Fruit fly (Drosophila melanogaster) whole organism, pupa: ENCODE measurements around the gene Gr93a.

ENCODE experiments used
- CG10348 ChIP-seq: fragments of 200-800 bp; sonication (Bioruptor generic); IDR thresholded peaks from 2 replicates; pipeline ENCODE4 v1.3.6; 2022; ENCODE audit warnings: missing biosample characterization, missing genetic modification characterization
- CG12605 ChIP-seq: fragments of 200-800 bp; sonication (Bioruptor generic); IDR thresholded peaks from 2 replicates; pipeline ENCODE4 v1.3.6; 2022; ENCODE audit warnings: missing biosample characterization, missing genetic modification characterization
- CG15710 ChIP-seq: fragments of 200-800 bp; sonication (Bioruptor generic); optimal IDR thresholded peaks from 2 replicates; lab custom pipeline; 2018; ENCODE audit warnings: missing biosample characterization, mild to moderate bottlenecking, missing genetic modification characterization, moderate library complexity
- CG17806 ChIP-seq: fragments of 200-800 bp; sonication (Bioruptor generic); optimal IDR thresholded peaks from 2 replicates; lab custom pipeline; 2018; ENCODE audit warnings: missing biosample characterization, mild to moderate bottlenecking, missing genetic modification characterization, moderate library complexity
- CG32121 ChIP-seq: fragments of 200-800 bp; sonication (Bioruptor generic); IDR thresholded peaks from 2 replicates; pipeline ENCODE4 v1.3.6; 2022; ENCODE audit warnings: missing biosample characterization, missing genetic modification characterization
- CG8159 ChIP-seq: fragments of 200-800 bp; sonication (Bioruptor generic); optimal IDR thresholded peaks from 3 replicates; lab custom pipeline; 2018; ENCODE audit warnings: missing biosample characterization, mild to moderate bottlenecking, missing genetic modification characterization, moderate library complexity
- CG9948 ChIP-seq: fragments of 200-800 bp; sonication (Bioruptor generic); optimal IDR thresholded peaks from 2 replicates; lab custom pipeline; 2018; ENCODE audit warnings: missing biosample characterization, mild to moderate bottlenecking, missing genetic modification characterization, moderate library complexity
- D1 ChIP-seq: fragments of 200-800 bp; sonication (Bioruptor generic); optimal IDR thresholded peaks from 2 replicates; lab custom pipeline; 2018; ENCODE audit warnings: missing biosample characterization, mild to moderate bottlenecking, missing genetic modification characterization, moderate library complexity
- Ets98B ChIP-seq: fragments of 200-800 bp; sonication (Bioruptor generic); IDR thresholded peaks from 2 replicates; pipeline ENCODE4 v1.3.6; 2022; ENCODE audit warnings: missing biosample characterization, missing genetic modification characterization
- Pif1B ChIP-seq: fragments of 200-800 bp; sonication (Bioruptor generic); optimal IDR thresholded peaks from 3 replicates; lab custom pipeline; 2016; ENCODE audit warnings: missing biosample characterization, missing genetic modification characterization
- Snoo ChIP-seq: fragments of 200-800 bp; sonication (Bioruptor generic); optimal IDR thresholded peaks from 3 replicates; lab custom pipeline; 2017; ENCODE audit warnings: missing biosample characterization, mild to moderate bottlenecking, missing genetic modification characterization, inconsistent platforms
- fd96Ca ChIP-seq: fragments of 200-800 bp; sonication (Bioruptor generic); IDR thresholded peaks from 3 replicates; pipeline ENCODE4 v1.3.6; 2022; ENCODE audit warnings: missing biosample characterization, missing genetic modification characterization
- gl ChIP-seq: fragments of 200-800 bp; sonication (Bioruptor generic); optimal IDR thresholded peaks from 2 replicates; lab custom pipeline; 2018; ENCODE audit warnings: missing biosample characterization, mild to moderate bottlenecking, missing genetic modification characterization

DNA sequence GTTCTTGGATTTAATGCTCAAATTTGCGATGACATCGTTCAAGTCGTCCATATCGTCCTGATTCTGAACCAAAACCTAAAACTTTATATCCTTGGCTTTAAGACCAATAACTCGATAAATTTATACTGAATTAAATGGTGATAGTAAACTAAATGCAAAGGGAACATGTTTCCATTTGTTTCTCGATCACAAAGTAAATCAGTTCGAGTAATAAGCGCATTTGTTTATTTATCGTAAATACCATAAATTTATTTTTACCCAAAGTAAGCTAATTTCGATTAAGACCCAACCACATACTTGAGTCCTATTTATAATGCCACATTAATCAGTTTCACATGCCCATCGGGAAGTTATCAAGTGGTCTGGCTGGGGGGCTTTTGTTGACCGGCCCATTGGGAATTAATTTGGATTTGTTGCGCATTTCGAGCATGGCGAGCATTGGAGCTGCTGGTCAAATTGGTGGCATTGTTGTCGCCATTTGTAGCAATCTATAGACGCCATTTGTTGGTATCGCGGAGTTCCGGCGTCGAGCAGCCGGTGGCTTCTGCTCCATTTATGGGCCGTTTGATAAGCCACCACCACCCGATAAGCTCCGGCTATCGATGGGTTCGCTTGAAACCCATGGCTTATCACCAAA is 37.3 kb downstream of the Gr93a start, which contains the start of gene CG31174:
- no peak for TF ChIP-seq gl (tag; lab: Kevin White, UChicago)
- TF ChIP-seq D1 (tag; lab: Kevin White, UChicago): no peak
- no peak for TF ChIP-seq CG8159 (tag; lab: Kevin White, UChicago)
- TF ChIP-seq fd96Ca (GFP tag; lab: Robert Waterston, UW): no peak
- TF ChIP-seq CG17806 (tag; lab: Kevin White, UChicago): no peak
- TF ChIP-seq Ets98B (GFP tag; lab: Robert Waterston, UW): no peak
- TF ChIP-seq Pif1B (GFP tag; lab: Kevin White, UChicago): no peak
- no peak for TF ChIP-seq Snoo (tag; lab: Kevin White, UChicago)
- TF ChIP-seq CG12605 (GFP tag; lab: Robert Waterston, UW): no peak
- no peak for TF ChIP-seq CG9948 (tag; lab: Kevin White, UChicago)
- no peak for TF ChIP-seq CG10348
- no peak for TF ChIP-seq CG32121 (GFP tag; lab: Robert Waterston, UW)
- TF ChIP-seq CG15710 (tag; lab: Kevin White, UChicago): no peak
